Worm (Caenorhabditis elegans) whole organism, L3 larva: ENCODE measurements around the gene gipc-2.

Source experiments
- ama-1 ChIP-seq: fragments of 150-350 bp; optimal IDR thresholded peaks from 2 replicates; lab custom pipeline; 2018
- fos-1 ChIP-seq: fragments of 150-350 bp; optimal IDR thresholded peaks from 2 replicates; lab custom pipeline; 2014; ENCODE audit warnings: missing biosample characterization, missing genetic modification characterization
- lin-39 ChIP-seq: fragments of 150-350 bp; optimal IDR thresholded peaks from 2 replicates; lab custom pipeline; 2018; ENCODE audit warnings: missing biosample characterization, missing genetic modification reagents, missing genetic modification characterization
- mdl-1 ChIP-seq: fragments of 150-350 bp; optimal IDR thresholded peaks from 2 replicates; lab custom pipeline; 2014; ENCODE audit warnings: missing biosample characterization, missing genetic modification characterization
- nhr-11 ChIP-seq: fragments of 150-350 bp; optimal IDR thresholded peaks from 2 replicates; lab custom pipeline; 2014; ENCODE audit warnings: missing biosample characterization, missing genetic modification characterization
- nhr-12 ChIP-seq: fragments of 150-350 bp; optimal IDR thresholded peaks from 2 replicates; lab custom pipeline; 2014; ENCODE audit warnings: missing biosample characterization, missing genetic modification characterization
- nhr-28 ChIP-seq: fragments of 150-350 bp; optimal IDR thresholded peaks from 2 replicates; lab custom pipeline; 2014; ENCODE audit warnings: missing biosample characterization, missing genetic modification characterization
- snpc-4 ChIP-seq: fragments of 150-350 bp; optimal IDR thresholded peaks from 2 replicates; lab custom pipeline; 2014; ENCODE audit warnings: missing biosample characterization, missing genetic modification characterization
- ztf-11 ChIP-seq: fragments of 150-350 bp; optimal IDR thresholded peaks from 2 replicates; lab custom pipeline; 2014; ENCODE audit warnings: missing biosample characterization, missing genetic modification characterization

ce11 chrIV:10001748-10002147 is 25.7 kb downstream of the gipc-2 start, which contains the start of gene C47E12.3:
- TF ChIP-seq ama-1 (lab: Kevin White, UChicago) (no peak), ztf-11 (tag; lab: Kevin White, UChicago) (no peak), mdl-1 (tag; lab: Kevin White, UChicago) (no peak), lin-39 (tag; lab: Kevin White, UChicago) (no peak), nhr-12 (no peak), snpc-4 (tag; lab: Kevin White, UChicago) (no peak), nhr-28 (tag; lab: Kevin White, UChicago) (no peak), fos-1 (no peak), nhr-11 (tag; lab: Kevin White, UChicago) (no peak)
